Fruit fly (Drosophila melanogaster): ENCODE measurements around the gene eIF1A.
A peak's percentile ranks its signal among the peaks of the same experiment; 100 is the strongest.

The eIF1A gene

dm6 chr3R:18244171-18245043 lies 30.1 kb upstream of the eIF1A start (continued):
- TF ChIP-seq lov (optimal IDR thresholded peaks at IDR 0.05) (no peak), lov (GFP tag; IDR thresholded peaks at IDR 0.05) (no peak), CG10654 (GFP tag; optimal IDR thresholded peaks at IDR 0.05) (no peak), slp2 (GFP tag; optimal IDR thresholded peaks at IDR 0.05) (no peak), Drgx (GFP tag; IDR thresholded peaks at IDR 0.05) (no peak; the same call in 1 of the 2 replicates), Trl (optimal IDR thresholded peaks at IDR 0.05) (peak; percentile 91 to 94), Trl (GFP tag; optimal IDR thresholded peaks at IDR 0.05) (peak; percentile 43), ftz-f1 (GFP tag; optimal IDR thresholded peaks at IDR 0.05) (peak; percentile 98), esg (GFP tag; conservative IDR thresholded peaks at IDR 0.05) (no peak), B-H2 (GFP tag; optimal IDR thresholded peaks at IDR 0.05) (no peak), ranshi (GFP tag; IDR thresholded peaks at IDR 0.05) (no peak), CG31441 (GFP tag; IDR thresholded peaks at IDR 0.05) (0 out of 2 replicates have a peak, but pooled peaks have one; percentile 11), Hr39 (optimal IDR thresholded peaks at IDR 0.05) (no peak), CG4360 (GFP tag; IDR thresholded peaks at IDR 0.05) (peak; percentile 25; the same call in 1 of the 2 replicates), unc-4 (GFP tag; IDR thresholded peaks at IDR 0.05; ENCODE audit: partially characterized antibody) (peak; percentile 36), Atf-2 (GFP tag; optimal IDR thresholded peaks at IDR 0.05) (no peak), HmgD (GFP tag; optimal IDR thresholded peaks at IDR 0.05) (peak; percentile 26), CG12155 (GFP tag; optimal IDR thresholded peaks at IDR 0.05) (no peak), trem (tag; optimal IDR thresholded peaks at IDR 0.05) (no peak), Myb (GFP tag; optimal IDR thresholded peaks at IDR 0.05) (no peak), CG13624 (GFP tag; optimal IDR thresholded peaks at IDR 0.05) (no peak), cg (GFP tag; optimal IDR thresholded peaks at IDR 0.05) (peak; percentile 92), CG8478 (optimal IDR thresholded peaks at IDR 0.05) (peak; percentile 95), CG3847 (GFP tag; IDR thresholded peaks at IDR 0.05) (peak; percentile 21; the same call in 1 of the 2 replicates), toy (GFP tag; IDR thresholded peaks at IDR 0.05) (no peak), bcd (GFP tag; optimal IDR thresholded peaks at IDR 0.05) (peak; percentile 4), CG8388 (GFP tag; optimal IDR thresholded peaks at IDR 0.05) (peak; percentile 99), rib (GFP tag; IDR thresholded peaks at IDR 0.05) (peak; percentile 89; the same call in 1 of the 2 replicates), HmgZ (tag; optimal IDR thresholded peaks at IDR 0.05) (peak; percentile 46), CG4328 (GFP tag; optimal IDR thresholded peaks at IDR 0.05) (no peak), Sry-δ (GFP tag; optimal IDR thresholded peaks at IDR 0.05) (no peak), zfh2 (GFP tag; optimal IDR thresholded peaks at IDR 0.05) (no peak), Adf1 (GFP tag; IDR thresholded peaks at IDR 0.05) (peak; percentile 71), Abd-B (GFP tag; optimal IDR thresholded peaks at IDR 0.05) (no peak), tap (tag; optimal IDR thresholded peaks at IDR 0.05) (no peak), scrt (GFP tag; optimal IDR thresholded peaks at IDR 0.05) (peak; percentile 18), CG16779 (GFP tag; IDR thresholded peaks at IDR 0.05) (no peak), YL-1 (GFP tag; optimal IDR thresholded peaks at IDR 0.05) (peak; percentile 3), CG2129 (GFP tag; IDR thresholded peaks at IDR 0.05; ENCODE audit: partially characterized antibody) (no peak), sqz (GFP tag; optimal IDR thresholded peaks at IDR 0.05) (peak; percentile 48), CG34224 (GFP tag; IDR thresholded peaks at IDR 0.05; ENCODE audit: partially characterized antibody) (0 out of 3 replicates have a peak, but pooled peaks have one; percentile 19), lola (GFP tag; optimal IDR thresholded peaks at IDR 0.05) (no peak), kay (GFP tag; optimal IDR thresholded peaks at IDR 0.05) (peak; percentile 55), unpg (GFP tag; optimal IDR thresholded peaks at IDR 0.05) (no peak), CG9817 (tag; optimal IDR thresholded peaks at IDR 0.05) (no peak), insv (GFP tag; optimal IDR thresholded peaks at IDR 0.05) (no peak), Med (GFP tag) (peak; percentile 74), CG18619 (GFP tag; optimal IDR thresholded peaks at IDR 0.05) (no peak), row (GFP tag; IDR thresholded peaks at IDR 0.05) (peak; percentile 63), CG12659 (GFP tag; optimal IDR thresholded peaks at IDR 0.05) (peak; percentile 17)
